Fruit fly (Drosophila melanogaster) whole organism, embryonic: ENCODE results near the gene stwl.

Source experiments
- Awh ChIP-seq: fragments of 200-800 bp; sonication (Bioruptor generic); IDR thresholded peaks from 2 replicates; pipeline ENCODE4, ENCODE4 v1.3.6; 2022; ENCODE audit warnings: missing biosample characterization, missing genetic modification characterization
- CG10462 ChIP-seq: fragments of 200-800 bp; sonication (Bioruptor generic); optimal IDR thresholded peaks from 2 replicates; lab custom pipeline; 2016; ENCODE audit warnings: missing biosample characterization, missing genetic modification characterization
- CG10654 ChIP-seq: fragments of 200-800 bp; sonication (Bioruptor generic); optimal IDR thresholded peaks from 2 replicates; lab custom pipeline; 2016; ENCODE audit warnings: missing biosample characterization, missing genetic modification characterization
- CG11093 ChIP-seq: fragments of 200-800 bp; sonication (Bioruptor generic); IDR thresholded peaks from 3 replicates; pipeline ENCODE4 v1.3.6; 2022; ENCODE audit warnings: missing biosample characterization, missing genetic modification characterization
- CG11247 ChIP-seq: fragments of 200-800 bp; sonication (Bioruptor generic); IDR thresholded peaks from 2 replicates; pipeline ENCODE4 v1.3.6; 2022; ENCODE audit warnings: missing biosample characterization, missing genetic modification characterization
- CG11723 ChIP-seq: fragments of 200-800 bp; sonication (Bioruptor generic); optimal IDR thresholded peaks from 2 replicates; lab custom pipeline; 2017; ENCODE audit warnings: missing biosample characterization, mild to moderate bottlenecking, missing genetic modification characterization
- CG12769 ChIP-seq: fragments of 200-800 bp; sonication (Bioruptor generic); optimal IDR thresholded peaks from 2 replicates; lab custom pipeline; 2019; ENCODE audit warnings: missing biosample characterization, mild to moderate bottlenecking, missing genetic modification characterization, moderate library complexity
- CG14710 ChIP-seq: fragments of 200-800 bp; sonication (Bioruptor generic); optimal IDR thresholded peaks from 3 replicates; lab custom pipeline; 2019; ENCODE audit warnings: missing biosample characterization, mild to moderate bottlenecking, missing genetic modification characterization, moderate library complexity
- CG15269 ChIP-seq: fragments of 200-800 bp; sonication (Bioruptor generic); optimal IDR thresholded peaks from 2 replicates; lab custom pipeline; 2018; ENCODE audit warnings: missing biosample characterization, mild to moderate bottlenecking, missing genetic modification characterization, moderate library complexity
- CG1602 ChIP-seq: fragments of 200-800 bp; sonication (Bioruptor generic); optimal IDR thresholded peaks from 3 replicates; lab custom pipeline; 2016; ENCODE audit warnings: missing biosample characterization, missing genetic modification characterization
- CG16813 ChIP-seq: fragments of 200-800 bp; sonication (Bioruptor generic); IDR thresholded peaks from 3 replicates; pipeline ENCODE4 v1.3.6; 2022; ENCODE audit warnings: missing biosample characterization, missing genetic modification characterization; ENCODE audit not compliant: partially characterized antibody
- CG17568 ChIP-seq: fragments of 200-800 bp; sonication (Bioruptor generic); optimal IDR thresholded peaks from 2 replicates; lab custom pipeline; 2018; ENCODE audit warnings: missing biosample characterization, mild to moderate bottlenecking, missing genetic modification characterization, moderate library complexity
- CG18764 ChIP-seq: fragments of 200-800 bp; sonication (Bioruptor generic); optimal IDR thresholded peaks from 3 replicates; lab custom pipeline; 2016; ENCODE audit warnings: missing biosample characterization, missing genetic modification characterization
- CG2120 ChIP-seq: fragments of 200-800 bp; sonication (Bioruptor generic); optimal IDR thresholded peaks from 3 replicates; lab custom pipeline; 2016; ENCODE audit warnings: missing biosample characterization, missing genetic modification characterization
- CG3163 ChIP-seq: fragments of 200-800 bp; sonication (Bioruptor generic); optimal IDR thresholded peaks from 3 replicates; lab custom pipeline; 2016; ENCODE audit warnings: missing biosample characterization, missing genetic modification characterization
- CG33557 ChIP-seq: fragments of 200-800 bp; sonication (Bioruptor generic); optimal IDR thresholded peaks from 2 replicates; lab custom pipeline; 2019; ENCODE audit warnings: missing biosample characterization, mild to moderate bottlenecking, missing genetic modification characterization, moderate library complexity
- CG7372 ChIP-seq: fragments of 200-800 bp; sonication (Bioruptor generic); IDR thresholded peaks from 2 replicates; pipeline ENCODE4 v1.3.6; 2022; ENCODE audit warnings: missing biosample characterization, missing genetic modification characterization
- CG9727 ChIP-seq: fragments of 200-800 bp; sonication (Bioruptor generic); optimal IDR thresholded peaks from 3 replicates; lab custom pipeline; 2017; ENCODE audit warnings: missing biosample characterization, mild to moderate bottlenecking, missing genetic modification characterization
- CTCF ChIP-seq: fragments of 200-800 bp; sonication (Bioruptor generic); optimal IDR thresholded peaks from 2 replicates; lab custom pipeline; 2017; ENCODE audit warnings: missing biosample characterization, mild to moderate bottlenecking, missing genetic modification characterization, moderate library complexity
- CkIIα-i1 ChIP-seq: fragments of 200-800 bp; sonication (Bioruptor generic); IDR thresholded peaks from 2 replicates; pipeline ENCODE4 v1.3.6; 2022; ENCODE audit warnings: missing biosample characterization, missing genetic modification characterization
- Doc3 ChIP-seq: fragments of 200-800 bp; sonication (Bioruptor generic); IDR thresholded peaks from 3 replicates; pipeline ENCODE4 v1.3.6; 2022; ENCODE audit warnings: missing biosample characterization, missing genetic modification characterization; ENCODE audit not compliant: partially characterized antibody
- Dref ChIP-seq: fragments of 200-800 bp; sonication (Bioruptor generic); IDR thresholded peaks from 2 replicates; pipeline ENCODE4 v1.3.6; 2022; ENCODE audit warnings: missing biosample characterization, missing genetic modification characterization
- Fer3 ChIP-seq: fragments of 200-800 bp; sonication (Bioruptor generic); optimal IDR thresholded peaks from 2 replicates; lab custom pipeline; 2018; ENCODE audit warnings: missing biosample characterization, mild to moderate bottlenecking, missing genetic modification characterization, moderate library complexity
- H2.0 ChIP-seq: fragments of 200-800 bp; sonication (Bioruptor generic); IDR thresholded peaks from 2 replicates; pipeline ENCODE4 v1.3.6; 2022; ENCODE audit warnings: missing biosample characterization, missing genetic modification characterization
- HLH3B ChIP-seq: fragments of 200-800 bp; sonication (Bioruptor generic); IDR thresholded peaks from 2 replicates; pipeline ENCODE4 v1.3.6; 2022; ENCODE audit warnings: missing biosample characterization, missing genetic modification characterization
- Mad ChIP-seq: fragments of 200-800 bp; sonication (Bioruptor generic); optimal IDR thresholded peaks from 2 replicates; lab custom pipeline; 2016; ENCODE audit warnings: missing biosample characterization, missing genetic modification characterization
- Scr ChIP-seq: fragments of 200-800 bp; sonication (Bioruptor generic); IDR thresholded peaks from 2 replicates; pipeline ENCODE4 v1.3.6; 2022; ENCODE audit warnings: missing biosample characterization, missing genetic modification characterization; ENCODE audit not compliant: partially characterized antibody
- Sry-β ChIP-seq: fragments of 200-800 bp; sonication (Bioruptor generic); optimal IDR thresholded peaks from 2 replicates; lab custom pipeline; 2018; ENCODE audit warnings: missing biosample characterization, mild to moderate bottlenecking, missing genetic modification characterization, moderate library complexity
- al ChIP-seq: fragments of 200-800 bp; sonication (Bioruptor generic); IDR thresholded peaks from 2 replicates; pipeline ENCODE4 v1.3.6; 2022; ENCODE audit warnings: missing biosample characterization, missing genetic modification characterization
- bbx ChIP-seq: fragments of 200-800 bp; sonication (Bioruptor generic); IDR thresholded peaks from 2 replicates; pipeline ENCODE4 v1.3.6; 2022; ENCODE audit warnings: missing biosample characterization, missing genetic modification characterization; ENCODE audit not compliant: partially characterized antibody
- bowl ChIP-seq: fragments of 200-800 bp; sonication (Bioruptor generic); IDR thresholded peaks from 2 replicates; pipeline ENCODE4 v1.3.6; 2022; ENCODE audit warnings: missing biosample characterization, missing genetic modification characterization
- bsh ChIP-seq, 2 experiments: fragments of 200-800 bp; sonication (Bioruptor generic); optimal IDR thresholded peaks; 2 replicates each; lab custom pipeline; 2017 to 2018; ENCODE audit warnings: mild to moderate bottlenecking in 2 of 2, missing biosample characterization in 2 of 2, missing genetic modification characterization in 2 of 2, moderate library complexity in 1 of 2
- btn ChIP-seq: fragments of 200-800 bp; sonication (Bioruptor generic); optimal IDR thresholded peaks from 2 replicates; lab custom pipeline; 2016; ENCODE audit warnings: missing biosample characterization, missing genetic modification characterization
- cad ChIP-seq: fragments of >200 bp; optimal IDR thresholded peaks from 2 replicates; lab custom pipeline; 2017; ENCODE audit warnings: missing biosample characterization, missing genetic modification characterization
- caup ChIP-seq: fragments of 200-800 bp; sonication (Bioruptor generic); optimal IDR thresholded peaks from 3 replicates; lab custom pipeline; 2017; ENCODE audit warnings: missing biosample characterization, mild to moderate bottlenecking, missing genetic modification characterization, moderate library complexity; ENCODE audit not compliant: severe bottlenecking
- crol ChIP-seq: fragments of 200-800 bp; sonication (Bioruptor generic); IDR thresholded peaks from 2 replicates; pipeline ENCODE4 v1.3.6; 2022; ENCODE audit warnings: missing biosample characterization, missing genetic modification characterization
- ewg ChIP-seq: fragments of 200-800 bp; sonication (Bioruptor generic); optimal IDR thresholded peaks from 3 replicates; lab custom pipeline; 2017; ENCODE audit warnings: mild to moderate bottlenecking, missing biosample characterization, missing genetic modification reagents, missing genetic modification characterization
- ftz-f1 ChIP-seq: fragments of 200-800 bp; sonication (Bioruptor generic); optimal IDR thresholded peaks from 2 replicates; lab custom pipeline; 2016; ENCODE audit warnings: missing biosample characterization, missing genetic modification characterization
- grn ChIP-seq: fragments of 200-800 bp; sonication (Bioruptor generic); optimal IDR thresholded peaks from 3 replicates; lab custom pipeline; 2017; ENCODE audit warnings: missing biosample characterization, missing genetic modification characterization
- gro ChIP-seq: fragments of 200-800 bp; sonication (Bioruptor generic); optimal IDR thresholded peaks from 2 replicates; lab custom pipeline; 2016; ENCODE audit warnings: missing biosample characterization, missing genetic modification characterization
- kay ChIP-seq: fragments of 200-800 bp; sonication (Bioruptor generic); optimal IDR thresholded peaks from 2 replicates; lab custom pipeline; 2016; ENCODE audit warnings: missing biosample characterization, missing genetic modification characterization
- knrl ChIP-seq: fragments of 200-800 bp; sonication (Bioruptor generic); IDR thresholded peaks from 3 replicates; pipeline ENCODE4 v1.3.6; 2022; ENCODE audit warnings: missing biosample characterization, missing genetic modification characterization; ENCODE audit not compliant: partially characterized antibody
- mirr ChIP-seq: fragments of 200-800 bp; sonication (Bioruptor generic); optimal IDR thresholded peaks from 3 replicates; lab custom pipeline; 2018; ENCODE audit warnings: missing biosample characterization, mild to moderate bottlenecking, missing genetic modification characterization
- odd ChIP-seq: fragments of 200-800 bp; sonication (Bioruptor generic); optimal IDR thresholded peaks from 2 replicates; lab custom pipeline; 2017; ENCODE audit warnings: missing biosample characterization, mild to moderate bottlenecking, missing genetic modification characterization
- rib ChIP-seq: fragments of 200-800 bp; sonication (Bioruptor generic); IDR thresholded peaks from 2 replicates; pipeline ENCODE4 v1.3.6; 2022; ENCODE audit warnings: missing biosample characterization, missing genetic modification characterization
- sd ChIP-seq: fragments of 200-800 bp; sonication (Bioruptor generic); optimal IDR thresholded peaks from 3 replicates; lab custom pipeline; 2018; ENCODE audit warnings: missing biosample characterization, mild to moderate bottlenecking, missing genetic modification characterization, moderate library complexity
- sim ChIP-seq: fragments of 200-800 bp; sonication (Bioruptor generic); IDR thresholded peaks from 2 replicates; pipeline ENCODE4 v1.3.6; 2022; ENCODE audit warnings: missing biosample characterization, missing genetic modification characterization
- stc ChIP-seq: fragments of 200-800 bp; sonication (Bioruptor generic); IDR thresholded peaks from 2 replicates; pipeline ENCODE4 v1.3.6; 2022; ENCODE audit warnings: missing biosample characterization, missing genetic modification characterization
- tna ChIP-seq: fragments of 200-800 bp; sonication (Bioruptor generic); IDR thresholded peaks from 2 replicates; pipeline ENCODE4 v1.3.6; 2022; ENCODE audit warnings: missing biosample characterization, missing genetic modification characterization; ENCODE audit not compliant: partially characterized antibody
- yki ChIP-seq: fragments of >200 bp; optimal IDR thresholded peaks from 3 replicates; lab custom pipeline; 2018
- z ChIP-seq: fragments of 200-800 bp; sonication (Bioruptor generic); IDR thresholded peaks from 3 replicates; pipeline ENCODE4 v1.3.6; 2022; ENCODE audit warnings: missing biosample characterization, missing genetic modification characterization

The stwl gene

dm6 chr3L:14427292-14427729 is 17.6 kb upstream of the stwl start (continued):
- TF ChIP-seq tna (no peak), CG9727 (GFP tag; lab: Kevin White, UChicago) (no peak), CG15269 (peak; percentile 38), CG10654 (GFP tag; lab: Kevin White, UChicago) (no peak), caup (GFP tag; lab: Kevin White, UChicago) (peak; percentile 52), ftz-f1 (peak; percentile 4), crol (peak; percentile 36; the same call in 1 of the 2 replicates), bbx (GFP tag; lab: Robert Waterston, UW) (peak; percentile 60; the same call in 1 of the 2 replicates), CG11247 (GFP tag; lab: Robert Waterston, UW) (no peak), CkIIα-i1 (GFP tag; lab: Robert Waterston, UW) (no peak), CG18764 (GFP tag; lab: Kevin White, UChicago) (no peak), CG12769 (peak; percentile 38), knrl (GFP tag; lab: Robert Waterston, UW) (peak; percentile 30; the same call in 1 of the 3 replicates), CG3163 (GFP tag; lab: Kevin White, UChicago) (peak; percentile 31), ewg (no peak), CG11723 (GFP tag; lab: Kevin White, UChicago) (peak; percentile 23), kay (GFP tag; lab: Kevin White, UChicago) (no peak), gro (GFP tag; lab: Kevin White, UChicago) (no peak), al (GFP tag; lab: Robert Waterston, UW) (no peak), sd (tag; lab: Kevin White, UChicago) (no peak), bowl (peak; percentile 19; the same call in 1 of the 2 replicates), mirr (GFP tag; lab: Kevin White, UChicago) (peak; percentile 34), CG14710 (tag; lab: Kevin White, UChicago) (peak; percentile 1), Fer3 (no peak), grn (GFP tag; lab: Kevin White, UChicago) (peak; percentile 79), Awh (GFP tag; lab: Robert Waterston, UW) (0 out of 2 replicates have a peak, but pooled peaks have one; percentile 19), CTCF (GFP tag; lab: Kevin White, UChicago) (peak; percentile 20), Sry-β (no peak), sim (GFP tag; lab: Robert Waterston, UW) (no peak), bsh (GFP tag; optimal IDR thresholded peaks at IDR 0.05; lab: Kevin White, UChicago) (peak in 1 of 2 experiments; percentile 72), z (GFP tag; lab: Robert Waterston, UW) (0 out of 3 replicates have a peak, but pooled peaks have one; percentile 42), yki (lab: Kevin White, UChicago) (no peak), CG11093 (no peak), btn (GFP tag; lab: Kevin White, UChicago) (no peak), CG7372 (no peak), Mad (GFP tag; lab: Kevin White, UChicago) (no peak), Doc3 (GFP tag; lab: Robert Waterston, UW) (no peak), HLH3B (GFP tag; lab: Robert Waterston, UW) (no peak), CG16813 (GFP tag; lab: Robert Waterston, UW) (no peak), CG2120 (GFP tag; lab: Kevin White, UChicago) (no peak), cad (no peak), CG17568 (GFP tag; lab: Kevin White, UChicago) (peak; percentile 4), odd (peak; percentile 2), Dref (GFP tag; lab: Robert Waterston, UW) (no peak), Scr (no peak), CG1602 (GFP tag; lab: Kevin White, UChicago) (no peak), stc (no peak), H2.0 (GFP tag; lab: Robert Waterston, UW) (no peak), CG33557 (GFP tag; lab: Kevin White, UChicago) (peak; percentile 7), rib (GFP tag; lab: Robert Waterston, UW) (peak; percentile 77; the same call in 1 of the 2 replicates), CG10462 (GFP tag; lab: Kevin White, UChicago) (no peak)
